Worm (Caenorhabditis elegans) whole organism, L4/young adult: ENCODE results near the gene ruvb-2.

Experiments used
- W03F9.2 ChIP-seq: fragments of 150-350 bp; optimal IDR thresholded peaks from 2 replicates; lab custom pipeline; 2014; ENCODE audit warnings: missing biosample characterization, missing genetic modification characterization
- dao-5 ChIP-seq: sonication (generic microtip); optimal IDR thresholded peaks from 2 replicates; lab custom pipeline; 2016; ENCODE audit warnings: missing genotype, missing genetic modification characterization, moderate library complexity, missing compliant biosample characterization
- him-1 ChIP-seq: sonication (generic microtip); optimal IDR thresholded peaks from 2 replicates; lab custom pipeline; 2016; ENCODE audit warnings: missing genotype, missing genetic modification reagents, missing genetic modification characterization, missing compliant biosample characterization

ruvb-2 gene

ce11 chrIV:6919318-6919717 lies at the start of gene ruvb-2:
Gene ruvb-2, minus strand, starts transcription at chrIV:6919406.
- TF ChIP-seq W03F9.2 (tag; lab: Kevin White, UChicago) (peak; percentile 92), him-1 (tag; lab: Kevin White, UChicago) (peak; percentile 30), dao-5 (tag; lab: Kevin White, UChicago) (no peak)

DNA sequence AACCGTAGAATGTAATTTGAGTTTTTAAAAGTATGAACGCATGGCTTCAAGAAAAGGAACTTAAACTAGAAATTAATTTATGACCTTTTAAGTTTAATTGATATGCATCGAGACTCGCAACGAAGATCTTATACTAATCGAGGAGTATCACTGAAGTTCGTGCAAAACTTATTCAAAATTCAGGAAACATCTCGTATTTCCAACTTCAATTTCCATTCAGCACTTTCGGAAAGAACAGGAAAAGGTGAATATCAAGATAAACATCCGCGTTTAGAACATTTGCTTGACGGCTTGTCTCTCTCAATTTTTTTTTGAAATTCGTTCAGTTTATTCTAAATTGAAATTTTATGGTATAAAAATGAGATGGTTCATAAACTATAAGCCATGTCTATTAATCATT lies 46.0 kb upstream of the ruvb-2 start, which contains the start of gene ZK381.2:
TSS of gene ZK381.2 (plus strand) at position 301 of the 400 bp plus-strand sequence.
- TF ChIP-seq W03F9.2 (tag; lab: Kevin White, UChicago) (no peak), him-1 (tag; lab: Kevin White, UChicago) (no peak), dao-5 (tag; lab: Kevin White, UChicago) (no peak)

DNA sequence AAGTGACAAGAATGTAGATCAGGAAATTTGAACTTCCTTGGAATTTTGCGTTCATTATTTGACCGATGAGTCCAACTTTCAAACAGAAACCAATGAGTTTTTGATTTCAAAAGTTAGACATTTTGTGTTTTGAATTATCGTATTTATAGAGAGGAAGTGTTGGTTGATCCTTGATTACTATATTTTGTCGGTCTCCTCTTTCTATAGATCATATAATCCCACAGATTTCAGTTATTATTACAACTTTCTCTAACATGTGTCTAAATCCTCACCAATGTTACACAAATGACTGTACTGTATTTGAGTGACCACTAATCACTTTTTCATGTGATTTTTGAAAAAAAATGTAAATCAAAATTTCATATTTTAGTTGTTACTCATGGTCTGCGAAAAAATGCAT lies 45.3 kb upstream of the ruvb-2 start, which contains the start of gene B0478.3:
TSS of gene B0478.3 (minus strand) at position 101 of the 400 bp plus-strand sequence.
- TF ChIP-seq him-1 (tag; lab: Kevin White, UChicago) (no peak), dao-5 (tag; lab: Kevin White, UChicago) (no peak), W03F9.2 (tag; lab: Kevin White, UChicago) (no peak)

DNA sequence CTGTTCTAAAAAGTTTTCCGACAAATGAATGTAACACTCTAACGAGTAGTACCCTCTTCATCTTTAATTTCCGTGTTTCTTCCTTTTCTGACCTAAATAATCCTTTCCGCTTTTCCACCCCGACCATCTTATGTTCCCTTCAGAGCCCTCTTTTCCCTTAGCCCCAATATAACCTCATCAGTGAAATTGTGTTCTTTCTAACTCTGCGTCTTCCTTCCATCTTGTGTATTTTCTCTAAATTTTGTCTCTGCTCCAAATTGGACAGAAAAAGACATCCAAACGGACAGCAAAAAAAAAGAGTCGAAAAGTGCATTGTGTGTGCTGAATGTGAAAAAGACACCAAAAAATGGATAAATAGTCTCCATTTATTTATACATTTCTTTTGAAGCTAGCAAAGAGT lies 40.3 kb upstream of the ruvb-2 start:
- TF ChIP-seq him-1 (tag; lab: Kevin White, UChicago) (no peak), W03F9.2 (tag; lab: Kevin White, UChicago) (no peak), dao-5 (tag; lab: Kevin White, UChicago) (no peak)

DNA sequence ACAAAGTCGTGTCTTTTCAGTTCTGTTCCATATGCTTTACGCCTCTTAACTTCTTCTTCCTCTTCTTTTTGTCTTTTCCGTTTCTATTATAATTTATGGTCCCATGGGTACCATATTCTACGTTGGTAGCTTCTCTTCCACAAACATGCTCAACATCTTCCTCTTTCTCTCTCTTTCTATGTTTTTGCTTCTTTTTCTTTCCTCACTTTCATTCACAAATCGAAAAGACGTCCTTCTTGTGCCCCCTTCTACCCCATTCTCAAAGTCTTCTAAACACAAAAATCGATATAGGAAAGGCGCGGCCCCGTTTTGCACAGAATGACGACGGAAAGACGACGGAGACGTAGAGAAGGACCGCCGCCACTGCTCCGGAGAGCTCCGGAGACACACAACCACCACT lies 39.5 kb upstream of the ruvb-2 start:
- TF ChIP-seq him-1 (tag; lab: Kevin White, UChicago): peak; percentile 67
- TF ChIP-seq W03F9.2 (tag; lab: Kevin White, UChicago): no peak

- TF ChIP-seq dao-5 (tag; lab: Kevin White, UChicago) (no peak), him-1 (tag; lab: Kevin White, UChicago) (no peak), W03F9.2 (tag; lab: Kevin White, UChicago) (no peak)
Observed at ce11 chrIV:6957341-6957740, 38.1 kb upstream of the ruvb-2 start, which contains the start of gene jnk-1. Gene jnk-1, plus strand, starts transcription at chrIV:6957641.

DNA sequence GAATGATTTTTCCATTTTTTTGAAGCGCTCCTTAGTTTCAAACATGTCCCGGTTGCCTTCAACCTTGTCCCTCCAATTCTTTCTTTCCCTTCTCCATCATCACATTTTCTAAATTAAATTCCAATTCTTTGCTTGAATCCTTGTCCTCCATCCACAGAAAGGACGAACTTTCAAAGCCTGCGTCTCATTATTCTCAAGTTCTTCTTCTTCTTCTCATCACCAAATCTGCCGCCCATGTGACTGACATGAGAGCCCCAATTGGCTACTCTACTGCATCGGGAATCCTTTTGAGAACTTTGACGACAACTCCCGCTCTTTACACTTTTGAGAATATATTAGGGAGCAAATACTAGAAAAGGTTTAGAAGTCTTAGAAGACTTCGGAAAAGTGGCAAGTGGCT lies 37.5 kb upstream of the ruvb-2 start:
- TF ChIP-seq him-1 (tag; lab: Kevin White, UChicago) (no peak), dao-5 (tag; lab: Kevin White, UChicago) (no peak), W03F9.2 (tag; lab: Kevin White, UChicago) (no peak)

ce11 chrIV:6954682-6955081 lies 35.5 kb upstream of the ruvb-2 start:
- no peak for TF ChIP-seq him-1 (tag; lab: Kevin White, UChicago)
- no peak for TF ChIP-seq dao-5 (tag; lab: Kevin White, UChicago)
- no peak for TF ChIP-seq W03F9.2 (tag; lab: Kevin White, UChicago)

ce11 chrIV:6951259-6951658 lies 32.1 kb upstream of the ruvb-2 start:
- TF ChIP-seq him-1 (tag; lab: Kevin White, UChicago) (no peak), dao-5 (tag; lab: Kevin White, UChicago) (no peak), W03F9.2 (tag; lab: Kevin White, UChicago) (no peak)

ce11 chrIV:6946832-6947231 lies 27.6 kb upstream of the ruvb-2 start:
- TF ChIP-seq W03F9.2 (tag; lab: Kevin White, UChicago) (no peak), dao-5 (tag; lab: Kevin White, UChicago) (no peak)

DNA sequence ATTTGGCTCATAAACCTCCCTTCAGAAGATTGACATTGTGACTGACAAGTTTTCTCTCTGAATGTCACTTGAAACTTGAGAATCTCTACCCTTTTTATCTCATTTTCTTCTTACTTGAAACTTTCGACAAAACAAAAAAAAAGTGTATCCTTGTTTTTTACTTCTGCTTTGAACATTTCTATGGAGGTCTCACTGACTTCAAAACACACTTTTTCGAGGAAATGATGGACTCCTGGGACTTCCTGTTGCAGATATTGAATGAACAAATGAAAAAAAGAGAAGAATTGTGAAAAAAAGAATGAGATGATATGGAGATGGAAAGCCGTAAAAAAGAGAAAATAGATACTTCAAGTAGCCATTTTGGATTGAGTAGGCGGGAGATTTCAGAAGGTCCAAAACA lies 21.9 kb upstream of the ruvb-2 start:
- TF ChIP-seq W03F9.2 (tag; lab: Kevin White, UChicago) (no peak), him-1 (tag; lab: Kevin White, UChicago) (no peak), dao-5 (tag; lab: Kevin White, UChicago) (no peak)

DNA sequence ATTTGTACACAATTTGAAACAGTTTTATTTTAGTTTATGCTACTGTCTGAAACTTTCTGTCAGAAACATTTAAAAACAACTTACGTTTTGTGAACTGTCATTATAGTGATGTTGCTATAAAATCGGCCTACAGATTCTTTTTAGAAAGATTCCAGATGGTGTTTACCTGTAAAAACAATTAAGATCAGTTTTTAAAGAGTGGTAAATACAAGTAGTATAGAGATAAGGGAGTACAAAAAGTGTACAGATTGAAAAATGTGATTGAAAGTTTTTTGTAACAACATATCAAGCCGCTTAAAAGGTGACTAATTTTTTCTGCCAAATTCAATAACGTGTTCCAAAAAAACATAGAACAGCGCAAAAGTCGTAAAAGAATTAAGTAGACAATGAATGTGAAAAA lies 18.3 kb upstream of the ruvb-2 start, which contains the start of gene npr-12:
TSS of gene npr-12 (minus strand) at position 101 of the 400 bp plus-strand sequence.
- TF ChIP-seq him-1 (tag; lab: Kevin White, UChicago) (no peak), W03F9.2 (tag; lab: Kevin White, UChicago) (no peak), dao-5 (tag; lab: Kevin White, UChicago) (no peak)

- TF ChIP-seq him-1 (tag; lab: Kevin White, UChicago) (no peak), dao-5 (tag; lab: Kevin White, UChicago) (no peak), W03F9.2 (tag; lab: Kevin White, UChicago) (no peak)
Observed at ce11 chrIV:6928417-6928816, 9.2 kb upstream of the ruvb-2 start, which contains the start of gene cest-6. Gene cest-6, minus strand, starts transcription at chrIV:6928517.

DNA sequence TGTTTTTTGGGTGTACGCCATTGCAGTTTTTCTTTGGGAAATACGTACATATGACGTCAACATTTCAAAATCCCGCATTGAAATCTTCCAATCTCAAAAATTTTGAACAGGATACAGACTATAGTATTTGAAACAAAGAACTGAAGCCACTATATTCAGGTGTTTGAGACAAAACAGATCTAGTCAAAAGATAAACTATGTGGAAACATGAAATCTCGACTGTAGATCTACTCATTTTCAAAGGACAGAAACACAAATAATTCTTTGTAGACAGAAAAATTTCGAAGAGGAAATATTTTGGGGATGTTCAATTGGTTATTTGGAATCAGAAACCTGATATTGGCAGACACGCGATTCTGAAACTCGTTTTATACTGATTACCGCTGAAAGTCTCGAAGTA lies 6.3 kb upstream of the ruvb-2 start:
- TF ChIP-seq him-1 (tag; lab: Kevin White, UChicago) (no peak), dao-5 (tag; lab: Kevin White, UChicago) (no peak), W03F9.2 (tag; lab: Kevin White, UChicago) (no peak)
